Worm (Caenorhabditis elegans) whole organism, L3 larva: Measurements from ENCODE around the gene hsp-90.

Experiments
- daf-12 ChIP-seq: fragments of 150-350 bp; optimal IDR thresholded peaks from 2 replicates; lab custom pipeline; 2014; ENCODE audit warnings: missing biosample characterization, missing genetic modification reagents, missing genetic modification characterization
- elt-1 ChIP-seq: fragments of 150-350 bp; optimal IDR thresholded peaks from 2 replicates; lab custom pipeline; 2014; ENCODE audit warnings: missing biosample characterization, missing genetic modification characterization
- elt-2 ChIP-seq: sonication (generic microtip); optimal IDR thresholded peaks from 2 replicates; lab custom pipeline; 2016; ENCODE audit warnings: missing genetic modification reagents, mild to moderate bottlenecking, missing genetic modification characterization, missing compliant biosample characterization
- eor-1 ChIP-seq, 2 experiments: fragments of 150-350 bp; optimal IDR thresholded peaks; 2 replicates each; lab custom pipeline; 2014 to 2018; ENCODE audit warnings: missing biosample characterization in 2 of 2, missing genetic modification characterization in 2 of 2
- fkh-10 ChIP-seq: sonication (generic microtip); optimal IDR thresholded peaks from 2 replicates; lab custom pipeline; 2017; ENCODE audit warnings: missing biosample characterization, missing genetic modification reagents, missing genetic modification characterization
- lin-39 ChIP-seq: fragments of 150-350 bp; optimal IDR thresholded peaks from 2 replicates; lab custom pipeline; 2018; ENCODE audit warnings: missing biosample characterization, missing genetic modification reagents, missing genetic modification characterization
- nhr-23 ChIP-seq: fragments of 150-350 bp; optimal IDR thresholded peaks from 2 replicates; lab custom pipeline; 2014; ENCODE audit warnings: missing biosample characterization, missing genetic modification reagents, missing genetic modification characterization
- nhr-28 ChIP-seq: fragments of 150-350 bp; optimal IDR thresholded peaks from 2 replicates; lab custom pipeline; 2014; ENCODE audit warnings: missing biosample characterization, missing genetic modification characterization
- pha-4 ChIP-seq: fragments of 150-350 bp; optimal IDR thresholded peaks from 2 replicates; lab custom pipeline; 2014; ENCODE audit warnings: missing biosample characterization, missing genetic modification reagents, missing genetic modification characterization
- tbx-2 ChIP-seq: sonication (generic microtip); optimal IDR thresholded peaks from 2 replicates; lab custom pipeline; 2016; ENCODE audit warnings: mild to moderate bottlenecking, missing genetic modification characterization, missing compliant biosample characterization
- unc-39 ChIP-seq: sonication (generic microtip); optimal IDR thresholded peaks from 4 replicates; lab custom pipeline; 2017; ENCODE audit warnings: missing biosample characterization, missing genetic modification characterization
- unc-62 ChIP-seq: fragments of 150-350 bp; sonication (generic microtip); optimal IDR thresholded peaks from 4 replicates; lab custom pipeline; 2014; ENCODE audit warnings: missing biosample characterization, missing genetic modification reagents, missing genetic modification characterization
- ztf-11 ChIP-seq: fragments of 150-350 bp; optimal IDR thresholded peaks from 2 replicates; lab custom pipeline; 2014; ENCODE audit warnings: missing biosample characterization, missing genetic modification characterization

- TF ChIP-seq pha-4: no peak
- no peak for TF ChIP-seq elt-1 (tag; lab: Kevin White, UChicago)
- no peak for TF ChIP-seq ztf-11 (tag; lab: Kevin White, UChicago)
- TF ChIP-seq unc-39 (tag; lab: Kevin White, UChicago): no peak
- no peak for TF ChIP-seq elt-2 (tag; lab: Kevin White, UChicago)
- TF ChIP-seq fkh-10 (GFP tag; lab: Kevin White, UChicago): no peak
- no peak for TF ChIP-seq tbx-2 (tag; lab: Kevin White, UChicago)
- no peak for TF ChIP-seq unc-62 (GFP tag; lab: Kevin White, UChicago)
- no peak for TF ChIP-seq daf-12 (tag; lab: Kevin White, UChicago)
- no peak for TF ChIP-seq lin-39 (tag; lab: Kevin White, UChicago)
- no peak for TF ChIP-seq nhr-23
- no peak for TF ChIP-seq eor-1 (tag; optimal IDR thresholded peaks at IDR 0.05; lab: Kevin White, UChicago)
- no peak for TF ChIP-seq nhr-28 (tag; lab: Kevin White, UChicago)
Measured at ce11 chrV:14663006-14663405, 21.7 kb upstream of the hsp-90 start, which contains the start of gene C47E8.9.
